Fruit fly (Drosophila melanogaster): Measurements from ENCODE around the gene CG13674.

Gene CG13674

DNA sequence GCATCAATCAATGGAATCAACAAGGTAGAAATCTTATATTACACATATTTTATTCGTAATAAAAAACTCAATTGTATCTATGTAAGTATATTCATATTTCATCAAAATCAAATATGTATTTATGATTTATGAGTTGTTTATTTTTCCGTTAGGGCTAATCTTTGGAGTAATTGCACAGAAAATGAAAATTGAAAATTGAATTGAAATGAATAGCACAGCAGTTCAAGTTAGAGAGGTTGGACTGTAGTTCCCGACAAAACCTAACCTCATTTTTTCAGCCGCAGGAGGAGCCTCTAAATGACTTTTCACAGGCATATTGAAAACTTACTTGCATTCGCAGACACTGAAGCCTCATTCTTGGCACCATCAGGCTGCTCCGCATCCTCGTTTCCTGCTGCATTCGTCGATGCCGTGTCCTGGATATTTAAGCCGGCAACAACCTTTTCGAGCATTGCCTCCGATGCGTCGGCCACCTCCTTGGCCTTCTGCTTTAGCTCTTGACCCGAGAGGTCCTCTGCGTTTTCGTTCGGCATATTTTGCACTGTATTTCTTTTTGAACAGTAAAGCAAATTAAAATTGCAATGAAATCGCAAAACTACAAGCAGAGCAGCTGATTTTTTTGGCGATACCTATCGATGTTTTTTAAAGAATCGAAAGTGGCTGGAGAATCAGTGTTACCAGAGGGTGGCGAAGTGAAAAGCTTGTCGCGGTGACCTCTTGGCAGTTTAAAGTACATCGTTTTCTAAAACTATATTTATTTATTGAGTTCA is 40.8 kb downstream of the CG13674 start, which contains the start of gene Nmt (continued):
- TF ChIP-seq Elba2 (GFP tag; optimal IDR thresholded peaks at IDR 0.05) (no peak), Mad (GFP tag; optimal IDR thresholded peaks at IDR 0.05) (no peak), CG4617 (GFP tag; optimal IDR thresholded peaks at IDR 0.05; ENCODE audit: borderline replicate concordance) (peak; percentile 20), lbe (GFP tag; optimal IDR thresholded peaks at IDR 0.05) (no peak), Mes4 (GFP tag; optimal IDR thresholded peaks at IDR 0.05) (no peak), Fer1 (GFP tag; optimal IDR thresholded peaks at IDR 0.05) (no peak), fu2 (GFP tag; optimal IDR thresholded peaks at IDR 0.05) (no peak), CG13296 (GFP tag; optimal IDR thresholded peaks at IDR 0.05) (no peak), Dad (GFP tag; optimal IDR thresholded peaks at IDR 0.05) (no peak), HmgD (GFP tag; optimal IDR thresholded peaks at IDR 0.05) (no peak), CG10959 (GFP tag; IDR thresholded peaks at IDR 0.05) (no peak), CG31224 (GFP tag; IDR thresholded peaks at IDR 0.05) (no peak), CG18619 (GFP tag; optimal IDR thresholded peaks at IDR 0.05) (no peak), Optix (GFP tag; IDR thresholded peaks at IDR 0.05) (no peak), gsb (GFP tag; IDR thresholded peaks at IDR 0.05) (no peak), CG11456 (GFP tag; IDR thresholded peaks at IDR 0.05) (no peak), Spps (tag; optimal IDR thresholded peaks at IDR 0.05) (no peak), Oaz (GFP tag; IDR thresholded peaks at IDR 0.05) (no peak), CG7271 (tag; optimal IDR thresholded peaks at IDR 0.05) (no peak), Hr51 (GFP tag; optimal IDR thresholded peaks at IDR 0.05) (no peak), CG30403 (GFP tag; optimal IDR thresholded peaks at IDR 0.05) (peak; percentile 46), p53 (GFP tag; optimal IDR thresholded peaks at IDR 0.05) (no peak), zfh2 (GFP tag; optimal IDR thresholded peaks at IDR 0.05) (peak; percentile 25), CG9609 (GFP tag; optimal IDR thresholded peaks at IDR 0.05) (no peak), lola (GFP tag; optimal IDR thresholded peaks at IDR 0.05) (peak in 1 of 3 experiments; percentile 5), eve (GFP tag; optimal IDR thresholded peaks at IDR 0.05) (no peak), CG18476 (GFP tag; optimal IDR thresholded peaks at IDR 0.05) (no peak), phol (tag; optimal IDR thresholded peaks at IDR 0.05) (peak; percentile 10), bbx (GFP tag; IDR thresholded peaks at IDR 0.05; ENCODE audit: partially characterized antibody) (peak; percentile 82), Vsx1 (GFP tag; optimal IDR thresholded peaks at IDR 0.05) (no peak), Hsf (GFP tag; optimal IDR thresholded peaks at IDR 0.05) (peak; percentile 30), lab (GFP tag; optimal IDR thresholded peaks at IDR 0.05) (no peak), bigmax (GFP tag; optimal IDR thresholded peaks at IDR 0.05) (peak; percentile 96), CG11247 (GFP tag; IDR thresholded peaks at IDR 0.05) (no peak), vfl (GFP tag; optimal IDR thresholded peaks at IDR 0.05) (no peak), CG7372 (GFP tag; IDR thresholded peaks at IDR 0.05) (no peak), CG5245 (GFP tag; optimal IDR thresholded peaks at IDR 0.05) (no peak), row (GFP tag; IDR thresholded peaks at IDR 0.05) (peak; percentile 71), CG8944 (GFP tag; optimal IDR thresholded peaks at IDR 0.05) (no peak), CG31365 (tag; optimal IDR thresholded peaks at IDR 0.05) (no peak), CG11560 (tag; IDR thresholded peaks at IDR 0.05) (no peak), unpg (GFP tag; optimal IDR thresholded peaks at IDR 0.05) (peak; percentile 37), Abd-B (GFP tag; optimal IDR thresholded peaks at IDR 0.05) (no peak), slp2 (GFP tag; optimal IDR thresholded peaks at IDR 0.05) (no peak), danr (GFP tag; IDR thresholded peaks at IDR 0.05) (no peak), zen (tag; optimal IDR thresholded peaks at IDR 0.05) (no peak), CG17829 (tag; optimal IDR thresholded peaks at IDR 0.05) (no peak), CG13775 (GFP tag; optimal IDR thresholded peaks at IDR 0.05) (peak; percentile 7), Med (GFP tag) (peak; percentile 79), Atf3 (GFP tag; optimal IDR thresholded peaks at IDR 0.05) (no peak)

Data from whole organism, embryonic.